Fruit fly (Drosophila melanogaster) whole organism, larva: ENCODE measurements around the gene CG43295.
A peak's percentile ranks its signal among the peaks of the same experiment; 100 is the strongest.

Source experiments
- noc ChIP-seq: fragments of 200-800 bp; sonication (Bioruptor generic); optimal IDR thresholded peaks from 3 replicates; lab custom pipeline; 2019; ENCODE audit warnings: missing biosample characterization, mild to moderate bottlenecking, missing genetic modification characterization, moderate library complexity

CG43295 gene

DNA sequence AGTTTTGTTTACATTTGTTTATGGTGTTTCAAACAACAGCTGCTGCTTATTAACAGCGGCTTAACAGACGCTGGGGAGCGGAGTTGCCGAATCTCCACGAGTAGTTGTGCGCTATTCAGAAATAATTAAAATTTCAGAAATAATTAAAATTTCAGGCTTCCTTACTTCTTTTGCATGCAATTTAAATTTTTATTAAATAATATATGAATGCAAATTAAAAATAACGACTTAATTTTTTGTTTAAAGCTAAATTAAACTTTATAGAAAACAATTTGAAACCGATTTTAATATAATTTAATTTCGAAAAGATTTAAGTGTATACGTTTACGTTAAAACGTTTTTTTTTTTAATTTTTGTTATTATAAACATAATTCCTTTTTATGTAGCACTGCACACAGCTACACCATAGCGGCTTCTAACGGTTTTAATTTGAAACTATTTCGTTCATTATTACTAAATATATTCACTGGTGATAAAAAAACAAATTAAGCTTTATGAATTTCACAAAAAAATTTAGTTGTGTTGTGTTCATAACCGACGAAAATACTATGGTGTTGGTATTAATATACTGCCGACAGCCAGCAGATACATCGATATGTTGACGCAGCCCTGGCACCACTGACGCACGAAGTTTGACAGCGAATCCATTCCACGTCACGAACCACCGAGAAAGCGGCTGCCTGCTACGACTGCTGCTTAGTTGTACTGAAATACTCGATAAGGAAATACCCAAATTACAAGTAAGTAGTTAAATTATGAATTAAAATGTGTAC lies 23.5 kb downstream of the CG43295 start, which contains the start of gene SsRbeta:
Gene SsRbeta (plus strand): TSS at position 645 of the 773 bp plus-strand sequence.
- no peak for TF ChIP-seq noc (tag; lab: Kevin White, UChicago)

DNA sequence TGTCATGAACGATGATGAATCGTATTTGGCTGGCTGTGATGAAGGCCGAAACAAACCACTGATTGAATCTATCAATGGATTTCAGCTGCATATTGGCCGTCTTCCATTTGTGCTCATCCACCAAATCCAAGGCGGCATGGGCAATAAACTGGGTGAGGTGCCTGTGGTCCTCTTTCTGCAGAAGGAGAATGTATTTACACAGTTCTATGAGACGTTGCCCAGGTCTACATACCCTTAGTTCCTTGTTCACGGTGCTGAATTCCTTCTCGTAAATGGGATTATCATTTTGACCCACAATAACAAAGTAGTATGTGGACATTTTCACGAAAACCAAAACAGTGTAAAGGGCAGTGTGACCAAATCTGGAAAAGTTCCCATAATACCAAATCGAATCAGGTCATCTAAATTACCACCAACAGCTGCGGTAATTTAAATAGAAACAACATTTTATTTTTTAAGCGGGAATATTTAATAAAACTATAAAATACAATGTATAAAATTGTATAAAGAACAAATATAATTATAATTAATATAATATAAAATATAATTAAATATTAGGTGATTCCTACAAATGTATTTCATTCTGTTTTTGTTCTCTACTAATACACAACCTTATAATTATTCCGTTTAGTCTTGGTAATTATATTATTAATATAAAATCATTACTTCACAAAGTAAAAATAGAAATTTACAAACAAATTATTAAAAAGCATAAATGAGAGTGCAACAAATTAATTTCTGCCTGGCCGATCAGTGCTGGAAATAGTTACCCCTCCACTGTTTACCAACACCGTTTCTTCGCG lies 25.8 kb downstream of the CG43295 start, which contains the start of the genes Trs20 and elg1:
Gene Trs20 (minus strand): TSS at position 369 of the 803 bp plus-strand sequence.
Gene elg1 (plus strand): TSS at position 765 of the 803 bp plus-strand sequence.
- TF ChIP-seq noc (tag; lab: Kevin White, UChicago), result peak; percentile 43

DNA sequence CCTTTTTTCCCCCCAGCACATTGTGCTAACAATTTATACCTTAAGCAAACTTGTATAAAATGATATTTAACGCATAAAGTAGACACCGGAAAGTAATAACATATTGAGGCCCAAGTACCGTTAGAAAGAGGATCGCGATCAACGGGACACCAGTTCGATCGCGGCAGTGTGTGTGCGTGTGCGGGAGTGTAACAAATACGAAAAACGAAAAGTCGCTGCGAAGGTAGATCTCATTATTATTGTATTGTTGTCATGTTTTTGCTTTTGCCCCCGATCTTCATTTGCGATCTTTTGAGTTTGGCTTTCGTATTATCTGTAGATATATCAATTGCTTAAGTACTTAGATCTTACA lies 26.4 kb downstream of the CG43295 start:
- no peak for TF ChIP-seq noc (tag; lab: Kevin White, UChicago)

DNA sequence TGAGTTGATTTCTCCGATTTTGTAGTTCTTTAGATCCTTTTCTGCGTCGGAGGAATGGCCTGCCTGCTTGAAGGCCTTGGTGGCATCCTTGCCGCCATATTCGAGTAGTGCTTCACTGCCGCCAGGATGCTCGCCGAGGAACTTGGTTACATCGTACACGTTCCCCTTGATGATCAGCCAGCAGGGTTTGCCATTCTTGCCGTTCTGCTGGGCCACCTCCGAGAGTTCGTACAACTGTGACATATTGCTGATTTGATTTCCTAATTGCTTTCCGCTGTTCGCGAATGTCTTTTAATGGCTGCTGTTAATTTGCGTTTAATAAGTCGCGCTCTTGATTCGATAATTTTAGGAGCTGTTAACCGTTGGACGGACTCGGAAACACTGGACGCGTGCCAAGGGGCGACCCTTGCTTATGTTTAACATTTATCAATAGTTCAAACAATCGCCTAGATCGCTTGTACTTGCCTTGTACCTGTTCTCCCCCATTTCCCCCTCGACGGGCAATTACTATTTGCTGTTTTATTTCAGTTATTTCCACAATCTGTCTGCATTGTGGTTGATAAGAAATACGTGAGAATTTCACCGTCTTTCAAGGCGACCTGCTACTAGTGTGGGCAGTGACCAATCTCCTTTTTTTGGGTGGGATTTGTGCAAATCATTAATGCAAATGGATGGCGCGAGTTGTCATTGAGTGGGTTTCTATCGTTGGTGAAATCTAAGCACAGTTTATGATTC lies 31.3 kb downstream of the CG43295 start:
- peak; percentile 82 for TF ChIP-seq noc (tag; lab: Kevin White, UChicago)

DNA sequence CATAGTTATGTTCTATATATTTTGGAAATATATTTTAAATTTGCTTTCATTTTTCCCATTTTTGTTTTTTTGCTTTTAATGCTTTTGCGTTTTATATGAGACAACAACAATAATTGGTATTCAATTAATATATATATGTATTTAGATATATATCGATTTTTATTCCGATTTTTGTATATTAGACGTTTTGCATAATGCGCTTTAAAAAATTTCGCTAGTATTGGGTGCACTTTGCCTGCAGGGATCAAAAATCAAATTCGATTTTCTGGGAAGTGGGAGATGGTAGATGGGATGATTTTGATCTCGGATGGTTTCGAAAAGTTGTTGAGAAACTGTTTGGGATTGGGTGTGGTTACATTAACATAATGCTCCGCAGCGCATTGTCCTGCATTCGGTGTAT lies 32.1 kb downstream of the CG43295 start, which contains the start of gene CG5157:
Gene CG5157 (minus strand): TSS at position 101 of the 400 bp plus-strand sequence.
- no peak for TF ChIP-seq noc (tag; lab: Kevin White, UChicago)

DNA sequence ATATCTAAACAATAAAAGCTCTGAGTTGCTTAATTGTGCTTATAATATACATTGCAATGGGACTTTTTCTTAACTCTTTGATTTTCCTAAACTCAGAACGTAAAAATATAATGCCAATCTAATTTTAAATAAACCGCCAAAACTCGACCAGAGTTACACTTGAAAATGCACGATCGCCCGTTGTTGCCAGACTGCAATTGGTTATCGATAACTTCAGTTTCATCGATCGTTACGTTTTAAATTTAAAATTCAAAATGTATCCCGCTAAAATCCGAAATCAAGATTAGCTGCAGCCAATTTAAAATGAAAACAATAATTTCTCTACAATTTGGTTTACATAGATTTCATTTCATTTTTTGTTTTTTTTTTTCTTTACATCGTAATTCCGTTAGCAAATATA lies 33.5 kb downstream of the CG43295 start:
- no peak for TF ChIP-seq noc (tag; lab: Kevin White, UChicago)

DNA sequence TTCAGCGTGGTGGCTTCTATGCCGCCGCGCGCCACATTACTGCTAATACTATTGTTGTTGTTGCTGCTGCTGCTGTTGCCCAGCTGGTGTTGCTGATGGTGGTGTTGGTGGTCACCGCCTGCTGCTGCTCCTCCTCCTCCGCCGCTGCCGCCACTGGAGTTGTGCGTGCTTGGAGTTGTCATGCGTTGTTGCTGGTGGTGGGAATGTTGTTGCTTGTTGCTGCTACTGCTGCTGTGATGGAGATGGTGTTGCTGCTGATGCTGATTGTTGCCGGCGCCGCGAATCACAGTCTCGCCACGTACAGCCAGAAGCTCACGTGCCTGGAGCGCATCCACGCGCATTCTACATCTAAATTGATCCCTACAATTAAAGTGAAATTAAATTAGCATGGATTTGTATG lies 35.9 kb downstream of the CG43295 start:
- TF ChIP-seq noc (tag; lab: Kevin White, UChicago), result no peak

DNA sequence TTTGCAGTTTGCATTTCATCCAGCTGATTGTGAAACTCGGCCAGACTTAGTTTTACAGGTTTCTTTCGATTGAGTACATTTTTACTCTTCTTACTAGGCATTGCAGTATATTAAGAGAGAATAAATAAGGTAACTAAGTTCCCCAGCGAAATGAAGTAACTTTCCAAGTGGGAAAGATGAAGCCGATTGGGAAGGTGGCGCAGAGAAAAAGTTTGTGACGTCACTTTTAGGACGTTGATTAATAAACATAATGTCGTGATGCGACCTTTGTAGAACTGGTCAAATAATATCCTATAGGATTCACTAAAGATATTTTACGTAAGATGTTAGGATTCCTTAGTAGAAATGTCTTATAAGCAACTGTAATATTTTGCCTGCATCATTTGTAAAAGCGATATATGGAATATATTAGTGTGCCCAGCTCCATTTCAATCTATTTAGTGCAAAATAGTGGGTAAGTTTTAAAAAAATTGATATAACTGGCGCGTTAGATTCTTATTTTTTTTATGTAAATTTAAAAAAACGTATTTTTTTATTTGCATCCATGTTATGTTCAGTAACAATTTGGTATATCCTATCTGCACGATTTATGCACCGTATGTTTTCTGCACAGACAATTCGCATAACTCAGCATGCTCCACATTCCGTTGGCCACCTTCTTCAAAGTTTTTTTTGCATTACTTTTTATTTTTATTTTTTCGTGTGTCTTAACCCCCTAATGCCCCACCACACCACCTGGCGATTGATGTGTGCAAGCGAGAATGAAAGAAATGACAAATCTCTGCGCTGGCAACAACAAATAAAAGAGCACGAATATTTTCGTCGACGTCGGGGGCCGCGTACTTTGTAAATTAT lies 38.3 kb downstream of the CG43295 start, which contains the start of gene CG32152:
Gene CG32152 (minus strand): TSS at position 352 of the 855 bp plus-strand sequence.
- TF ChIP-seq noc (tag; lab: Kevin White, UChicago), result no peak

DNA sequence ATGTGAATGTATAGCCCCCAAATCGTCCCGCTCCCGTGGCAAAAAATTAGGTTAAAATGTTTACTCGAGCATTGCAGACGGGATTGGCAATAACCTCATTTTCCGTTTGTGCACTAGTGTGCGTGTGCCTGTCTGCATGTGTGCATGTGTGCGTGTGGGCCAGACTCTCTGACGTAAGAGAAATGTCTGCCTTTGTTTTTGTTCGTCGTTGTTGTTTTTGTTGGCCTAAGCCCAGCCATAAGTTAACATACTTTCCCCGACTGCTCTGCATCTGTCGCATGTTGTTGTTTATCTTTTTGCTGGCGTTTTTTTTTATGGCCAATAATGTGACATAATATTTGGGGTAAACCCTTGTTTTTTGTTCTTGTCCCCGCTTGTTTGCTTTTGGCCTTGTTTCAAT lies 39.6 kb downstream of the CG43295 start:
- TF ChIP-seq noc (tag; lab: Kevin White, UChicago), result no peak

DNA sequence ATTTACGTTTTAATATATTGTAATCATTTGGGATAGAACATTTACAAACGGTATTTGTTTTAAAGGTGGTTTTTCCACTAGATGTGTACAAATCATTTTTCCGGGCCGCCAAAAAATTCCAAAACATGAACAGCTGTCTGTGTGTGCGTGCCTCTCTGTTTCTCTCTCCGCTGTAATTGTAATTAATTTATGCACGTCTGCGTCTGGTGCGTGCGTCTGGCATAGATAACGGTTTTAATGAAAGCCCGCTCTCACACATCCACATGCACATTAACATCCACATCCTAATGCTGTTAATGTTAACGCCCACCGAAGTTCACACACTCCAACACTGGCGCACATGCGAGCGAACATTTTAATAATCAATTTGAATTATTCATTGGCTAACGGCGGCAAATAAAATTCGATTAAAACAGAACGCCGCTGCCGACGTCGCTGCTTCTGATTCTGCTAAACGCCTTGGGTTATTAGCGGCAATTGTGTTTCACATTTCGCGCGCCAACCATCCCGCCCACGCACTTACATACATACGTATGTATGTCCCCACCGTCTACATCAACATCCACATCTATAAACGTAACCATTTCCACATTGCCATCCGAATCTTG lies 40.4 kb downstream of the CG43295 start:
- no peak for TF ChIP-seq noc (tag; lab: Kevin White, UChicago)

DNA sequence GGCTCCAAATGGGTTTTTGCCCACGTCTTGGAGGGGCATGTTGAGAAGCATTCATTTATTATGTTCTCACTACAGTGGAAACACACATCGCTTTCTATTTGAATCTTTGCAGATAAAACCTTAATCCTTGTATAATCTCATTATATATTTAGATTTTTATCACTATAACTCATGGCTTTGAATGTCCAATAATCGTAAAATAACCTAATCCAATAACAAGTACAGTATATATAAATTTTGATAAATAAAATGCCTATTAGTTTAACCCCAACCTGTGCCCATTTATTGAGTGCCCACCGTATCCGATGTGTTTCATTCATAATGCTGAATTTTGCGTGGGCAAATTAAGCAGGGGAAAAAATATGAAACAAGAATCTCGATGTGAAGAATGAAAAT lies 40.9 kb downstream of the CG43295 start:
- peak; percentile 71 for TF ChIP-seq noc (tag; lab: Kevin White, UChicago)

DNA sequence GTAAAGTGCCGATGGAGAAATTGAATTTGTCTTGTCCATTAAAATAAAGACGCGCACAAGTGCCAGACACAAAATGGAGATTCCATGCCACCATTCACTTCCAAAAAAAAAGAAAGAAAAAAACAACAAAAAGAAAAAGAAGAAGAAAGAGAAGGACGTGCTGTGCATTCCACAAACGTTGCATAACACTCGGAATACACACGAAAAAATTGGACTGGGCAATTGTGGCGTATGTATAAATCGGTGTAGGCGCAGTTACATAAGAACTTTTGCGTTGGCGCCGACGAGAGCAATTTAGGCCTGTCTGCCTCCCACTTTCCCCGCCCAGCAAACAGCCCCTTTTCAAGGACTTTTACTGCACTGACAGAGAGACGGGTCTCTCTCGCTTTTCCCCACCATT lies 41.7 kb downstream of the CG43295 start:
- no peak for TF ChIP-seq noc (tag; lab: Kevin White, UChicago)

DNA sequence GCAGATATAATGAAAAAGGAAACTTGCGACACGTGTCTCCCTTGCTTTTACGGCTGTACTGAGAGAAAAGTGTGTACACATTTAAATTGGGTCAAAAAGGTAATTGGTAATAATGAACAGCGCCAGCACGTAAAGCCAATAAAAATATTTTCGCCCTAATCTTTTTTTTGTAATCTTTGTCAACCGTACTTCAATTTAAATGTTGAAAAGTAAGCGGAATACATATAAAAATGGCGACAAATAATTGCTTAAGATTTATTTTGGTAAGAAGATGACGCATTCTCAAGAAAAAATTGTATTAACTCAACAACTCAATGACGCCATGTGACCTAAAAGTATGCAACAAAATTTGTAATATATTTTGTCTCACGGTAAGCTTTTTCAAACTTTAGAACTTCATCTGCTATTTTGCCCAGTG lies 42.2 kb downstream of the CG43295 start:
- no peak for TF ChIP-seq noc (tag; lab: Kevin White, UChicago)
